Worm (Caenorhabditis elegans) whole organism, L3 larva: ENCODE data around the gene gar-1.

Source experiments
- ama-1 ChIP-seq: fragments of 150-350 bp; optimal IDR thresholded peaks from 2 replicates; lab custom pipeline; 2018
- ceh-16 ChIP-seq: sonication (generic microtip); optimal IDR thresholded peaks from 2 replicates; lab custom pipeline; 2017; ENCODE audit warnings: missing biosample characterization, missing genetic modification characterization
- ceh-82 ChIP-seq: fragments of 150-350 bp; optimal IDR thresholded peaks from 2 replicates; lab custom pipeline; 2014; ENCODE audit warnings: missing biosample characterization, missing genetic modification characterization
- elt-1 ChIP-seq: fragments of 150-350 bp; optimal IDR thresholded peaks from 2 replicates; lab custom pipeline; 2014; ENCODE audit warnings: missing biosample characterization, missing genetic modification characterization
- fkh-2 ChIP-seq: fragments of 150-350 bp; optimal IDR thresholded peaks from 2 replicates; lab custom pipeline; 2014; ENCODE audit warnings: missing biosample characterization, missing genetic modification reagents, missing genetic modification characterization
- nhr-11 ChIP-seq: fragments of 150-350 bp; optimal IDR thresholded peaks from 2 replicates; lab custom pipeline; 2014; ENCODE audit warnings: missing biosample characterization, missing genetic modification characterization

ce11 chrX:6458001-6458400 lies 26.7 kb downstream of the gar-1 start:
- TF ChIP-seq nhr-11 = no peak
- no peak for TF ChIP-seq fkh-2 (tag; lab: Kevin White, UChicago)
- TF ChIP-seq elt-1 = no peak
- TF ChIP-seq ama-1 (lab: Kevin White, UChicago) = no peak
- no peak for TF ChIP-seq ceh-16
- no peak for TF ChIP-seq ceh-82 (tag; lab: Kevin White, UChicago)
